Fruit fly (Drosophila melanogaster) whole organism, embryonic: ENCODE data around the gene Tti1.

Source experiments
- Aef1 ChIP-seq: fragments of 200-800 bp; sonication (Bioruptor generic); IDR thresholded peaks from 3 replicates; pipeline ENCODE4 v1.3.6; 2022; ENCODE audit warnings: missing biosample characterization, missing genetic modification characterization
- B-H2 ChIP-seq: fragments of 200-800 bp; sonication (Bioruptor generic); optimal IDR thresholded peaks from 2 replicates; lab custom pipeline; 2018; ENCODE audit warnings: missing biosample characterization, mild to moderate bottlenecking, missing genetic modification characterization
- Bgb ChIP-seq: fragments of 200-800 bp; sonication (Bioruptor generic); IDR thresholded peaks from 2 replicates; pipeline ENCODE4 v1.3.6; 2022; ENCODE audit warnings: missing biosample characterization, missing genetic modification characterization; ENCODE audit not compliant: partially characterized antibody
- CG10366 ChIP-seq: fragments of 200-800 bp; sonication (Bioruptor generic); IDR thresholded peaks from 2 replicates; pipeline ENCODE4 v1.3.6; 2022; ENCODE audit warnings: missing biosample characterization, missing genetic modification characterization
- CG10654 ChIP-seq: fragments of 200-800 bp; sonication (Bioruptor generic); optimal IDR thresholded peaks from 2 replicates; lab custom pipeline; 2016; ENCODE audit warnings: missing biosample characterization, missing genetic modification characterization
- CG11085 ChIP-seq: fragments of 200-800 bp; sonication (Bioruptor generic); IDR thresholded peaks from 2 replicates; pipeline ENCODE4 v1.3.6; 2022; ENCODE audit warnings: missing biosample characterization, missing genetic modification characterization
- CG11398 ChIP-seq: fragments of 200-800 bp; sonication (Bioruptor generic); optimal IDR thresholded peaks from 2 replicates; lab custom pipeline; 2016; ENCODE audit warnings: missing biosample characterization, missing genetic modification characterization
- CG12942 ChIP-seq: fragments of 200-800 bp; sonication (Bioruptor generic); optimal IDR thresholded peaks from 3 replicates; lab custom pipeline; 2016; ENCODE audit warnings: missing biosample characterization, missing genetic modification characterization
- CG13624 ChIP-seq: fragments of 200-800 bp; sonication (Bioruptor generic); optimal IDR thresholded peaks from 2 replicates; lab custom pipeline; 2016; ENCODE audit warnings: missing biosample characterization, missing genetic modification characterization
- CG15073 ChIP-seq: fragments of 200-800 bp; sonication (Bioruptor generic); optimal IDR thresholded peaks from 2 replicates; lab custom pipeline; 2016; ENCODE audit warnings: missing biosample characterization, missing genetic modification characterization
- CG16863 ChIP-seq: fragments of 200-800 bp; sonication (Bioruptor generic); optimal IDR thresholded peaks from 3 replicates; lab custom pipeline; 2016; ENCODE audit warnings: missing biosample characterization, missing genetic modification characterization
- CG17385 ChIP-seq: fragments of 200-800 bp; sonication (Bioruptor generic); optimal IDR thresholded peaks from 3 replicates; lab custom pipeline; 2018; ENCODE audit warnings: missing biosample characterization, mild to moderate bottlenecking, missing genetic modification characterization
- CG2129 ChIP-seq: fragments of 200-800 bp; sonication (Bioruptor generic); IDR thresholded peaks from 2 replicates; pipeline ENCODE4 v1.3.6; 2022; ENCODE audit warnings: missing biosample characterization, missing genetic modification characterization; ENCODE audit not compliant: partially characterized antibody
- CG34376 ChIP-seq: fragments of 200-800 bp; sonication (Bioruptor generic); optimal IDR thresholded peaks from 2 replicates; lab custom pipeline; 2018; ENCODE audit warnings: missing biosample characterization, mild to moderate bottlenecking, missing genetic modification characterization
- CG42726 ChIP-seq: fragments of 200-800 bp; sonication (Bioruptor generic); IDR thresholded peaks from 2 replicates; pipeline ENCODE4 v1.3.6; 2022; ENCODE audit warnings: missing biosample characterization, missing genetic modification characterization; ENCODE audit not compliant: partially characterized antibody
- CG6175 ChIP-seq: fragments of 200-800 bp; sonication (Bioruptor generic); IDR thresholded peaks from 3 replicates; pipeline ENCODE4 v1.3.6; 2022; ENCODE audit warnings: missing biosample characterization, missing genetic modification characterization
- CG6791 ChIP-seq: fragments of 200-800 bp; sonication (Bioruptor generic); IDR thresholded peaks from 3 replicates; pipeline ENCODE4 v1.3.6; 2022; ENCODE audit warnings: missing biosample characterization, missing genetic modification characterization; ENCODE audit not compliant: partially characterized antibody
- CG7963 ChIP-seq: fragments of 200-800 bp; sonication (Bioruptor generic); IDR thresholded peaks from 3 replicates; pipeline ENCODE4 v1.3.6; 2022; ENCODE audit warnings: missing biosample characterization, missing genetic modification characterization; ENCODE audit not compliant: partially characterized antibody
- CG8924 ChIP-seq: fragments of 200-800 bp; optimal IDR thresholded peaks from 3 replicates; lab custom pipeline; 2019; ENCODE audit warnings: missing biosample characterization, mild to moderate bottlenecking, missing genetic modification characterization, moderate library complexity
- CG9932 ChIP-seq: fragments of 200-800 bp; sonication (Bioruptor generic); IDR thresholded peaks from 2 replicates; pipeline ENCODE4 v1.3.6; 2022; ENCODE audit warnings: missing biosample characterization, missing genetic modification characterization
- D19B ChIP-seq: fragments of 200-800 bp; sonication (Bioruptor generic); optimal IDR thresholded peaks from 2 replicates; lab custom pipeline; 2017; ENCODE audit warnings: missing biosample characterization, mild to moderate bottlenecking, missing genetic modification characterization
- Dll ChIP-seq: fragments of 200-800 bp; sonication (Bioruptor generic); IDR thresholded peaks from 4 replicates; pipeline ENCODE4 v1.3.6; 2022; ENCODE audit warnings: missing biosample characterization, missing genetic modification characterization; ENCODE audit not compliant: partially characterized antibody
- Doc2 ChIP-seq: fragments of 200-800 bp; sonication (Bioruptor generic); IDR thresholded peaks from 2 replicates; pipeline ENCODE4 v1.3.6; 2022; ENCODE audit warnings: missing biosample characterization, missing genetic modification characterization
- HHEX ChIP-seq: fragments of 200-800 bp; sonication (Bioruptor generic); optimal IDR thresholded peaks from 3 replicates; lab custom pipeline; 2017; ENCODE audit warnings: missing biosample characterization, mild to moderate bottlenecking, missing genetic modification characterization, missing genetic modification reagents
- MBD-R2 ChIP-seq: fragments of 200-800 bp; sonication (Bioruptor generic); IDR thresholded peaks from 2 replicates; pipeline ENCODE4 v1.3.6; 2022; ENCODE audit warnings: missing biosample characterization, missing genetic modification characterization
- Mad ChIP-seq: fragments of 200-800 bp; sonication (Bioruptor generic); optimal IDR thresholded peaks from 2 replicates; lab custom pipeline; 2016; ENCODE audit warnings: missing biosample characterization, missing genetic modification characterization
- Nf-YC ChIP-seq: fragments of 200-800 bp; optimal IDR thresholded peaks from 3 replicates; lab custom pipeline; 2019; ENCODE audit warnings: missing biosample characterization, mild to moderate bottlenecking, missing genetic modification characterization, moderate library complexity
- Oaz ChIP-seq: fragments of 200-800 bp; sonication (Bioruptor generic); IDR thresholded peaks from 2 replicates; pipeline ENCODE4 v1.3.6; 2022; ENCODE audit warnings: missing biosample characterization, missing genetic modification characterization
- Oli ChIP-seq: fragments of 200-800 bp; sonication (Bioruptor generic); optimal IDR thresholded peaks from 2 replicates; lab custom pipeline; 2018; ENCODE audit warnings: missing biosample characterization, mild to moderate bottlenecking, missing genetic modification characterization, moderate library complexity
- Optix ChIP-seq: fragments of 200-800 bp; sonication (Bioruptor generic); IDR thresholded peaks from 3 replicates; pipeline ENCODE4 v1.3.6; 2022; ENCODE audit warnings: missing biosample characterization, missing genetic modification characterization
- Sin3A ChIP-seq: fragments of >200 bp; optimal IDR thresholded peaks from 2 replicates; lab custom pipeline; 2018
- Vsx1 ChIP-seq: fragments of 200-800 bp; sonication (Bioruptor generic); optimal IDR thresholded peaks from 2 replicates; lab custom pipeline; 2017; ENCODE audit warnings: missing biosample characterization, mild to moderate bottlenecking, missing genetic modification characterization, missing genetic modification reagents
- caup ChIP-seq: fragments of 200-800 bp; sonication (Bioruptor generic); optimal IDR thresholded peaks from 3 replicates; lab custom pipeline; 2017; ENCODE audit warnings: missing biosample characterization, mild to moderate bottlenecking, missing genetic modification characterization, moderate library complexity; ENCODE audit not compliant: severe bottlenecking
- chinmo ChIP-seq: fragments of 200-800 bp; sonication (Bioruptor generic); IDR thresholded peaks from 4 replicates; pipeline ENCODE4 v1.3.6; 2022; ENCODE audit warnings: missing biosample characterization, missing genetic modification characterization; ENCODE audit not compliant: partially characterized antibody
- hbn ChIP-seq: fragments of 200-800 bp; sonication (Bioruptor generic); IDR thresholded peaks from 2 replicates; pipeline ENCODE4 v1.3.6; 2022; ENCODE audit warnings: missing biosample characterization, missing genetic modification characterization; ENCODE audit not compliant: partially characterized antibody
- nerfin-2 ChIP-seq: fragments of 200-800 bp; sonication (Bioruptor generic); IDR thresholded peaks from 2 replicates; pipeline ENCODE4 v1.3.6; 2022; ENCODE audit warnings: missing biosample characterization, missing genetic modification characterization; ENCODE audit not compliant: partially characterized antibody
- nmo ChIP-seq: fragments of 200-800 bp; sonication (Bioruptor generic); optimal IDR thresholded peaks from 2 replicates; lab custom pipeline; 2018; ENCODE audit warnings: missing biosample characterization, mild to moderate bottlenecking, missing genetic modification characterization, moderate library complexity
- pita ChIP-seq: fragments of 200-800 bp; sonication (Bioruptor generic); optimal IDR thresholded peaks from 2 replicates; lab custom pipeline; 2017; ENCODE audit warnings: missing biosample characterization, mild to moderate bottlenecking, missing genetic modification characterization
- pros ChIP-seq: fragments of 200-800 bp; sonication (Bioruptor generic); optimal IDR thresholded peaks from 3 replicates; lab custom pipeline; 2019; ENCODE audit warnings: missing biosample characterization, mild to moderate bottlenecking, missing genetic modification characterization, moderate library complexity
- rib ChIP-seq: fragments of 200-800 bp; sonication (Bioruptor generic); IDR thresholded peaks from 2 replicates; pipeline ENCODE4 v1.3.6; 2022; ENCODE audit warnings: missing biosample characterization, missing genetic modification characterization
- row ChIP-seq: fragments of 200-800 bp; sonication (Bioruptor generic); IDR thresholded peaks from 3 replicates; pipeline ENCODE4 v1.3.6; 2022; ENCODE audit warnings: missing biosample characterization, missing genetic modification characterization
- seq ChIP-seq: fragments of 200-800 bp; sonication (Bioruptor generic); IDR thresholded peaks from 2 replicates; pipeline ENCODE4 v1.3.6; 2022; ENCODE audit warnings: missing biosample characterization, missing genetic modification characterization
- sim ChIP-seq: fragments of 200-800 bp; sonication (Bioruptor generic); IDR thresholded peaks from 2 replicates; pipeline ENCODE4 v1.3.6; 2022; ENCODE audit warnings: missing biosample characterization, missing genetic modification characterization
- slbo ChIP-seq: fragments of 200-800 bp; sonication (Bioruptor generic); IDR thresholded peaks from 2 replicates; pipeline ENCODE4 v1.3.6; 2022; ENCODE audit warnings: missing biosample characterization, missing genetic modification characterization
- sna ChIP-seq: fragments of 200-800 bp; sonication (Bioruptor generic); IDR thresholded peaks from 2 replicates; pipeline ENCODE4 v1.3.6; 2022; ENCODE audit warnings: missing biosample characterization, missing genetic modification characterization; ENCODE audit not compliant: partially characterized antibody
- tna ChIP-seq: fragments of 200-800 bp; sonication (Bioruptor generic); IDR thresholded peaks from 2 replicates; pipeline ENCODE4 v1.3.6; 2022; ENCODE audit warnings: missing biosample characterization, missing genetic modification characterization; ENCODE audit not compliant: partially characterized antibody
- wor ChIP-seq: fragments of 200-800 bp; sonication (Bioruptor generic); IDR thresholded peaks from 2 replicates; pipeline ENCODE4 v1.3.6; 2022; ENCODE audit warnings: missing biosample characterization, missing genetic modification characterization
- zf30C ChIP-seq: fragments of 200-800 bp; sonication (Bioruptor generic); optimal IDR thresholded peaks from 3 replicates; lab custom pipeline; 2018; ENCODE audit warnings: missing biosample characterization, mild to moderate bottlenecking, missing genetic modification characterization

The Tti1 gene

DNA sequence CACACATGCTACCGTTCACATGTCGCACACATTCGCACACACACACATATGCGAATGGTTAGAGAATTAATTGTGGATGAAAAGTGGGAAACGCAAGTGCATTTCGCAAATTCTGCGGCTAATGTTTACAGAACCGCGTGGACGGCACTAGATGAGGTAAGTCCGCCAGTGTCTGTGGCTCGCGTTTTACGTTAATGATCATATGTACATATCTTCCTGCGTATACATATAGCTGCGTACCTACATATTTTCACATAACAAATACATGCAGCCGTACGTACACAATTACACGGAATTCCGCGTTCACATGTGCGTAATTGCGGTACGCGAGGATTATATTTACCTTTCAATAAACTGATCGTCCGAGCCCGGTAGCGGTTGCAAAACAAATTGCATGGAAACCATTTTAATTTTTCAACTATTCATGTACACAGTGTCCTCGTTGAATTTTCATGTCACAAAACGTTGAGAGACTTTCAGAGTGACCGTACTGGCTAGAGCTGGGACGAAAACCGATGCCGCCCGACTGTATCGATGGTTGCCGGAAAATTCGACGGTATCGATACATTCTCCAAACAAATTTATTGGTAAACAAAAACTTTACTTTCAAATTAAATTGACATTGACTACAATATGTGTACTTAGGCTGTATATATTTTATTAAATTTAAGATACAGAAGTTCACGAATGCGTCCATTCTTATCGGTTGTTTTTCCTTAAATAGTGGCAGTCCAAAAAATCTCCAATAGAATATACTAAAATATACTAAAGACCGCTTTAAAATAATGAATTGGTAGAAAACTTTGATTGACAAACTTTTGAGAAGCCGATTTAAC, 29.1 kb downstream of the Tti1 start, which contains the start of gene hyd (continued):
- peak; percentile 29 for TF ChIP-seq pita
- no peak for TF ChIP-seq CG10366 (GFP tag; lab: Robert Waterston, UW)
- no peak for TF ChIP-seq D19B (GFP tag; lab: Kevin White, UChicago)
- peak; percentile 77 for TF ChIP-seq tna (GFP tag; lab: Robert Waterston, UW)
- no peak for TF ChIP-seq CG12942
- TF ChIP-seq CG42726 (GFP tag; lab: Robert Waterston, UW): peak; percentile 74; the same call in 1 of the 2 replicates
- TF ChIP-seq slbo (GFP tag; lab: Robert Waterston, UW): no peak; the same call in 1 of the 2 replicates
- peak; percentile 83 for TF ChIP-seq sna
- TF ChIP-seq caup (GFP tag; lab: Kevin White, UChicago): no peak
- peak; percentile 54 for TF ChIP-seq MBD-R2 (GFP tag; lab: Robert Waterston, UW)
- no peak for TF ChIP-seq Oaz (GFP tag; lab: Robert Waterston, UW)
- TF ChIP-seq Vsx1 (GFP tag; lab: Kevin White, UChicago): no peak
- TF ChIP-seq nerfin-2: peak; percentile 61; the same call in 1 of the 2 replicates
- no peak for TF ChIP-seq Oli (tag; lab: Kevin White, UChicago)
- no peak for TF ChIP-seq CG17385 (GFP tag; lab: Kevin White, UChicago)
- no peak for TF ChIP-seq wor (GFP tag; lab: Robert Waterston, UW)
- peak; percentile 77 for TF ChIP-seq CG2129 (GFP tag; lab: Robert Waterston, UW)
- TF ChIP-seq nmo: peak; percentile 62
- peak; percentile 45 for TF ChIP-seq CG9932
- no peak for TF ChIP-seq CG11085
- TF ChIP-seq Doc2 (GFP tag; lab: Robert Waterston, UW): no peak
- no peak for TF ChIP-seq seq (GFP tag; lab: Robert Waterston, UW)
- TF ChIP-seq CG7963 (GFP tag; lab: Robert Waterston, UW): peak; percentile 64; the same call in 2 of the 3 replicates
- no peak for TF ChIP-seq HHEX (GFP tag; lab: Kevin White, UChicago)
- peak; percentile 43 for TF ChIP-seq CG34376 (GFP tag; lab: Kevin White, UChicago)
- TF ChIP-seq CG16863 (GFP tag; lab: Kevin White, UChicago): peak; percentile 24
- TF ChIP-seq Optix: no peak
- TF ChIP-seq chinmo (GFP tag; lab: Robert Waterston, UW): peak; percentile 72; the same call in 1 of the 4 replicates
- TF ChIP-seq pros (GFP tag; lab: Kevin White, UChicago): no peak
- TF ChIP-seq CG10654: no peak
- no peak for TF ChIP-seq zf30C
- no peak for TF ChIP-seq Mad (GFP tag; lab: Kevin White, UChicago)
- no peak for TF ChIP-seq B-H2 (GFP tag; lab: Kevin White, UChicago)
- TF ChIP-seq rib (GFP tag; lab: Robert Waterston, UW): no peak
- peak; percentile 48; the same call in 2 of the 3 replicates for TF ChIP-seq row
- TF ChIP-seq hbn (GFP tag; lab: Robert Waterston, UW): peak; percentile 73
- TF ChIP-seq CG6791 (GFP tag; lab: Robert Waterston, UW): peak; percentile 88
- no peak for TF ChIP-seq CG6175 (GFP tag; lab: Robert Waterston, UW)
- TF ChIP-seq Nf-YC (tag; lab: Kevin White, UChicago): no peak
- no peak for TF ChIP-seq CG8924
- peak; percentile 85 for TF ChIP-seq Bgb (GFP tag; lab: Robert Waterston, UW)
- no peak for TF ChIP-seq Aef1 (GFP tag; lab: Robert Waterston, UW)
- no peak for TF ChIP-seq sim (GFP tag; lab: Robert Waterston, UW)
- TF ChIP-seq CG11398 (GFP tag; lab: Kevin White, UChicago): no peak
- TF ChIP-seq Sin3A (lab: Kevin White, UChicago): peak; percentile 70
- TF ChIP-seq Dll (GFP tag; lab: Robert Waterston, UW): peak; percentile 92
- TF ChIP-seq CG13624 (GFP tag; lab: Kevin White, UChicago): peak; percentile 19
- TF ChIP-seq CG15073: no peak
